Worm (Caenorhabditis elegans) whole organism, midembryonic: ENCODE data around the gene col-83.

Experiments
- T22C8.4 ChIP-seq: fragments of 200-800 bp; sonication (Bioruptor generic); IDR thresholded peaks from 2 replicates; pipeline ENCODE4 v1.3.6; 2022; ENCODE audit warnings: missing genetic modification characterization, missing compliant biosample characterization
- cog-1 ChIP-seq: sonication (generic microtip); optimal IDR thresholded peaks from 2 replicates; lab custom pipeline; 2016; ENCODE audit warnings: missing genetic modification characterization, missing compliant biosample characterization
- flt-1 ChIP-seq: fragments of 200-800 bp; sonication (Bioruptor generic); IDR thresholded peaks from 2 replicates; pipeline ENCODE4 v1.3.6; 2022; ENCODE audit warnings: missing genetic modification characterization, missing compliant biosample characterization
- klf-2 ChIP-seq: fragments of 200-800 bp; sonication (Bioruptor generic); conservative IDR thresholded peaks from 2 replicates; pipeline ENCODE4 v1.3.6; 2022; ENCODE audit warnings: missing genetic modification reagents, missing genetic modification characterization, missing compliant biosample characterization
- med-1 ChIP-seq: sonication (generic microtip); optimal IDR thresholded peaks from 2 replicates; lab custom pipeline; 2017; ENCODE audit warnings: missing genetic modification characterization, mild to moderate bottlenecking, missing compliant biosample characterization, antibody characterized with exemption, missing genetic modification reagents; ENCODE audit not compliant: insufficient read depth
- ref-1 ChIP-seq: fragments of 200-800 bp; sonication (Bioruptor generic); conservative IDR thresholded peaks from 2 replicates; pipeline ENCODE4 v1.3.6; 2022; ENCODE audit warnings: missing genetic modification reagents, missing genetic modification characterization, missing compliant biosample characterization
- tab-1 ChIP-seq: fragments of 200-800 bp; sonication (Bioruptor generic); IDR thresholded peaks from 2 replicates; pipeline ENCODE4 v1.3.6; 2022; ENCODE audit warnings: missing genetic modification characterization, missing compliant biosample characterization
- ztf-29 ChIP-seq: fragments of 200-800 bp; sonication (Bioruptor generic); IDR thresholded peaks from 2 replicates; pipeline ENCODE4 v1.3.6; 2022; ENCODE audit warnings: missing genetic modification reagents, missing genetic modification characterization, missing compliant biosample characterization

- no peak for TF ChIP-seq med-1 (GFP tag; lab: Kevin White, UChicago)
- no peak for TF ChIP-seq klf-2 (GFP tag; lab: Robert Waterston, UW)
- no peak for TF ChIP-seq cog-1 (tag; lab: Kevin White, UChicago)
- no peak for TF ChIP-seq ztf-29 (GFP tag; lab: Robert Waterston, UW)
- TF ChIP-seq flt-1 (GFP tag; lab: Robert Waterston, UW): no peak
- no peak for TF ChIP-seq T22C8.4 (GFP tag; lab: Robert Waterston, UW)
- TF ChIP-seq ref-1: no peak
- TF ChIP-seq tab-1: no peak
Measured at ce11 chrII:11057256-11057655, 11.5 kb upstream of the col-83 start.
